Worm (Caenorhabditis elegans) whole organism, mixed stage, embryonic: ENCODE measurements around the gene nhr-112.

Experiments
- ceh-43 ChIP-seq: fragments of 200-800 bp; sonication (Bioruptor generic); optimal IDR thresholded peaks from 2 replicates; lab custom pipeline; 2018; ENCODE audit warnings: mild to moderate bottlenecking, missing genetic modification characterization, moderate library complexity, missing compliant biosample characterization
- ceh-83 ChIP-seq: fragments of 200-800 bp; sonication (Bioruptor generic); optimal IDR thresholded peaks from 2 replicates; lab custom pipeline; 2018; ENCODE audit warnings: mild to moderate bottlenecking, missing genetic modification characterization, missing compliant biosample characterization
- ces-1 ChIP-seq: fragments of 150-350 bp; optimal IDR thresholded peaks from 2 replicates; lab custom pipeline; 2014; ENCODE audit warnings: missing biosample characterization, missing genetic modification reagents, missing genetic modification characterization
- lin-13 ChIP-seq: fragments of 150-350 bp; optimal IDR thresholded peaks from 2 replicates; lab custom pipeline; 2014; ENCODE audit warnings: missing biosample characterization, missing genetic modification characterization
- mep-1 ChIP-seq: fragments of 150-350 bp; optimal IDR thresholded peaks from 2 replicates; lab custom pipeline; 2017; ENCODE audit warnings: missing biosample characterization, missing genetic modification reagents, missing genetic modification characterization, inconsistent platforms
- nhr-12 ChIP-seq: fragments of 150-350 bp; optimal IDR thresholded peaks from 2 replicates; lab custom pipeline; 2014; ENCODE audit warnings: missing biosample characterization, missing genetic modification characterization
- nhr-237 ChIP-seq: fragments of 150-350 bp; optimal IDR thresholded peaks from 2 replicates; lab custom pipeline; 2014; ENCODE audit warnings: missing biosample characterization, missing genetic modification characterization
- nhr-28 ChIP-seq: fragments of 150-350 bp; optimal IDR thresholded peaks from 2 replicates; lab custom pipeline; 2014; ENCODE audit warnings: missing biosample characterization, missing genetic modification characterization
- pha-4 ChIP-seq: fragments of 150-350 bp; optimal IDR thresholded peaks from 2 replicates; lab custom pipeline; 2018; ENCODE audit warnings: missing biosample characterization, missing genetic modification reagents, missing genetic modification characterization
- unc-120 ChIP-seq: sonication (generic microtip); optimal IDR thresholded peaks from 2 replicates; lab custom pipeline; 2017; ENCODE audit warnings: missing genetic modification characterization, missing compliant biosample characterization; ENCODE audit not compliant: poor library complexity, severe bottlenecking
- unc-39 ChIP-seq: fragments of 150-350 bp; optimal IDR thresholded peaks from 2 replicates; lab custom pipeline; 2014; ENCODE audit warnings: missing biosample characterization, missing genetic modification characterization
- unc-62 ChIP-seq: fragments of 150-350 bp; optimal IDR thresholded peaks from 2 replicates; lab custom pipeline; 2014; ENCODE audit warnings: missing biosample characterization, missing genetic modification reagents, missing genetic modification characterization
- ztf-11 ChIP-seq: fragments of 150-350 bp; optimal IDR thresholded peaks from 2 replicates; lab custom pipeline; 2014; ENCODE audit warnings: missing biosample characterization, missing genetic modification characterization

DNA sequence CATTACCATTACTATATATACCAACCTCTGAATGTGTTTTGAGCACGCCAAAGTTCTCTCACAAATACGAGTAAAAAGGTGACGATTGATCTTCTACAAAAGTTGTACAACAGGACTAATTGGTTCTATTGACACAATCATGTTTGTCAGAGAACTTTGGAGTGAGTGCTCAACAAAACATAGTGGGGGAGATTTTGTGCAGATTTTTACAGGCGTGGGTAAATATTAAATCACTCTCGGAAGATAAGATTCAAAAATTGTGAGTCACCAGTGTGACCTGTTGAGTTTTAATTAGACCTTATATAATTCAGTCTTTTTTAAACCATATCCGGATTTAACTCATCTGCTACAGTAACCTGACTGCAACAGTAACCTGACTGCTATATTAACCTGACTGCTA is 51.4 kb downstream of the nhr-112 start, which contains the start of gene F14F8.8:
- TF ChIP-seq ces-1 (GFP tag; lab: Kevin White, UChicago) (no peak), nhr-28 (tag; lab: Kevin White, UChicago) (no peak), nhr-12 (tag; lab: Kevin White, UChicago) (no peak), nhr-237 (tag; lab: Kevin White, UChicago) (no peak), pha-4 (tag; lab: Kevin White, UChicago) (no peak), ceh-43 (GFP tag; lab: Kevin White, UChicago) (no peak), unc-62 (GFP tag; lab: Kevin White, UChicago) (no peak), unc-120 (no peak), lin-13 (tag; lab: Kevin White, UChicago) (no peak), mep-1 (tag; lab: Kevin White, UChicago) (no peak), ceh-83 (no peak), ztf-11 (no peak), unc-39 (tag; lab: Kevin White, UChicago) (no peak)
